Fruit fly (Drosophila melanogaster) whole organism, embryonic: Measurements from ENCODE around the gene uncNacbeta.
A peak's percentile ranks its signal among the peaks of the same experiment; 100 is the strongest.

Experiments used
- Antp ChIP-seq: fragments of 200-800 bp; sonication (Bioruptor generic); optimal IDR thresholded peaks from 3 replicates; lab custom pipeline; 2016; ENCODE audit warnings: missing biosample characterization, missing genetic modification characterization
- Hr39 ChIP-seq: fragments of >200 bp; optimal IDR thresholded peaks from 2 replicates; lab custom pipeline; 2017
- Meics ChIP-seq: fragments of 200-800 bp; sonication (Bioruptor generic); optimal IDR thresholded peaks from 2 replicates; lab custom pipeline; 2017; ENCODE audit warnings: missing biosample characterization, mild to moderate bottlenecking, missing genetic modification characterization
- aop ChIP-seq: fragments of 200-800 bp; sonication (Bioruptor generic); IDR thresholded peaks from 2 replicates; pipeline ENCODE4 v1.3.6; 2022; ENCODE audit warnings: missing biosample characterization, missing genetic modification characterization
- chinmo ChIP-seq: fragments of 200-800 bp; sonication (Bioruptor generic); IDR thresholded peaks from 4 replicates; pipeline ENCODE4 v1.3.6; 2022; ENCODE audit warnings: missing biosample characterization, missing genetic modification characterization; ENCODE audit not compliant: partially characterized antibody
- gce ChIP-seq: fragments of 200-800 bp; sonication (Bioruptor generic); IDR thresholded peaks from 3 replicates; pipeline ENCODE4 v1.3.6; 2022; ENCODE audit warnings: missing biosample characterization, missing genetic modification characterization
- hth ChIP-seq: fragments of >200 bp; optimal IDR thresholded peaks from 2 replicates; lab custom pipeline; 2017; ENCODE audit warnings: inconsistent platforms
- shn ChIP-seq: fragments of 200-800 bp; sonication (Bioruptor generic); optimal IDR thresholded peaks from 3 replicates; lab custom pipeline; 2016; ENCODE audit warnings: missing biosample characterization, missing genetic modification characterization

DNA sequence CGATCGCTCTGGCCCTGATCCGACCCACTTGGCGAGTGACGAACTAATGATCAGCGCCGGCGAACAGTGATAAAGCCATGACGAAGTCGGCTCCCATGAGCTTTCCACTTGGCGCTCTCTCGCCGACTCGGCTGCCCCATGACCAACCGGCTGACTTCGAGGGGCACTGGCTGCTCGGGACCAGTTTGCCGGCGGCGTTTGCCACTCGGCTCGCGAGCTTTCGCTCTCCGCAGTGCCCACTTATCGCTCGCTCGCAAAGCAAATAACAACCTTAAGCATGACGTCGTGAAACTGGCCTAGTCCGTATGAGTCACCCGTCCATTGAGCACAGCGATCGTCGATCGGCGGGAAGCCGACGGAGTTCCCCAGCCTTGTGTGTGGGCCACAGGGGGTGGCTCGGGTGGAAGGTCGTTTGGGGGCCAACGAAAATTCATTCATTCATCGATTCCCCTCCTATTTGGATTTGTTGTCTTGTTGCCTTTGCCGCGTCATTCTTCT is 11.1 kb downstream of the uncNacbeta start, which contains the start of gene Ets21C:
- TF ChIP-seq Meics (GFP tag; lab: Kevin White, UChicago) (peak; percentile 28), Hr39 (lab: Kevin White, UChicago) (no peak), hth (no peak), shn (GFP tag; lab: Kevin White, UChicago) (peak; percentile 97), gce (no peak), chinmo (GFP tag; lab: Robert Waterston, UW) (peak; percentile 88; the same call in 2 of the 4 replicates), Antp (GFP tag; lab: Kevin White, UChicago) (no peak), aop (GFP tag; lab: Robert Waterston, UW) (no peak)
